Worm (Caenorhabditis elegans) whole organism, L4 larva: ENCODE measurements around the gene sel-8.

Experiments
- F26F4.8 ChIP-seq: fragments of 200-800 bp; sonication (Bioruptor generic); conservative IDR thresholded peaks from 2 replicates; pipeline ENCODE4 v1.3.6; 2022; ENCODE audit warnings: missing genetic modification characterization, missing compliant biosample characterization
- F37D6.2 ChIP-seq: sonication (generic microtip); optimal IDR thresholded peaks from 2 replicates; lab custom pipeline; 2016; ENCODE audit warnings: mild to moderate bottlenecking, missing genetic modification characterization, missing compliant biosample characterization
- F44E2.7 ChIP-seq: fragments of 200-800 bp; sonication (Bioruptor generic); IDR thresholded peaks from 2 replicates; pipeline ENCODE4 v2.1.2; 2022; ENCODE audit warnings: missing genetic modification characterization, missing compliant biosample characterization
- R02D3.7 ChIP-seq: fragments of 150-350 bp; sonication (generic microtip); optimal IDR thresholded peaks from 3 replicates; lab custom pipeline; 2014; ENCODE audit warnings: missing biosample characterization, missing genetic modification characterization
- Y5F2A.4 ChIP-seq: fragments of 200-800 bp; sonication (Bioruptor generic); optimal IDR thresholded peaks from 2 replicates; lab custom pipeline; 2018; ENCODE audit warnings: mild to moderate bottlenecking, missing genetic modification characterization, missing compliant biosample characterization
- ZK337.2 ChIP-seq: fragments of 200-800 bp; sonication (Bioruptor generic); IDR thresholded peaks from 2 replicates; pipeline ENCODE4 v1.3.6; 2022; ENCODE audit warnings: missing genetic modification reagents, missing genetic modification characterization, missing compliant biosample characterization
- ZK546.5 ChIP-seq, 2 experiments: sonication (generic microtip); optimal IDR thresholded peaks; 2 replicates each; lab custom pipeline; 2017; ENCODE audit warnings: missing biosample characterization in 2 of 2, missing genetic modification characterization in 2 of 2
- ceh-32 ChIP-seq: sonication (generic microtip); optimal IDR thresholded peaks from 2 replicates; lab custom pipeline; 2016; ENCODE audit warnings: mild to moderate bottlenecking, missing genetic modification characterization, missing compliant biosample characterization; ENCODE audit not compliant: poor library complexity
- ceh-62 ChIP-seq: sonication (generic microtip); optimal IDR thresholded peaks from 2 replicates; lab custom pipeline; 2017; ENCODE audit warnings: missing biosample characterization, missing genetic modification characterization
- ces-1 ChIP-seq: fragments of 150-350 bp; sonication (generic microtip); optimal IDR thresholded peaks from 4 replicates; lab custom pipeline; 2014; ENCODE audit warnings: missing biosample characterization, missing genetic modification reagents, missing genetic modification characterization
- cey-2 ChIP-seq: sonication (generic microtip); optimal IDR thresholded peaks from 3 replicates; lab custom pipeline; 2017; ENCODE audit warnings: missing genetic modification characterization, mild to moderate bottlenecking, missing compliant biosample characterization, antibody characterized with exemption, borderline replicate concordance; ENCODE audit not compliant: insufficient read depth
- ctbp-1 ChIP-seq: fragments of 200-800 bp; sonication (Bioruptor generic); IDR thresholded peaks from 2 replicates; pipeline ENCODE4 v1.3.6; 2022; ENCODE audit warnings: missing genetic modification reagents, missing genetic modification characterization, missing compliant biosample characterization
- daf-12 ChIP-seq: fragments of 150-350 bp; optimal IDR thresholded peaks from 2 replicates; lab custom pipeline; 2014; ENCODE audit warnings: missing biosample characterization, missing genetic modification reagents, missing genetic modification characterization
- daf-19 ChIP-seq: fragments of 200-800 bp; sonication (Bioruptor generic); conservative IDR thresholded peaks from 2 replicates; pipeline ENCODE4 v1.3.6; 2022; ENCODE audit warnings: missing genetic modification characterization, missing compliant biosample characterization
- daf-8 ChIP-seq: fragments of 200-800 bp; sonication (Bioruptor generic); IDR thresholded peaks from 2 replicates; pipeline ENCODE4 v1.3.6; 2022; ENCODE audit warnings: missing genetic modification characterization, missing compliant biosample characterization
- dmd-6 ChIP-seq: fragments of 200-800 bp; sonication (Bioruptor generic); IDR thresholded peaks from 2 replicates; pipeline ENCODE4 v1.3.6; 2022; ENCODE audit warnings: missing genetic modification reagents, missing genetic modification characterization, missing compliant biosample characterization
- duxl-1 ChIP-seq: sonication (generic microtip); optimal IDR thresholded peaks from 2 replicates; lab custom pipeline; 2016; ENCODE audit warnings: mild to moderate bottlenecking, missing genetic modification characterization, moderate library complexity, missing compliant biosample characterization; ENCODE audit not compliant: poor library complexity
- egl-27 ChIP-seq: sonication (generic microtip); optimal IDR thresholded peaks from 3 replicates; lab custom pipeline; 2017; ENCODE audit warnings: missing biosample characterization, missing genetic modification reagents, missing genetic modification characterization
- hif-1 ChIP-seq, 2 experiments: sonication (generic microtip); optimal IDR thresholded peaks; 2 replicates each; lab custom pipeline; 2016 to 2017; ENCODE audit warnings: missing compliant biosample characterization in 2 of 2, missing genetic modification characterization in 2 of 2, missing genetic modification reagents in 2 of 2, missing genotype in 2 of 2, mild to moderate bottlenecking in 1 of 2
- hlh-30 ChIP-seq: sonication (generic microtip); optimal IDR thresholded peaks from 2 replicates; lab custom pipeline; 2017; ENCODE audit warnings: antibody characterized with exemption, mild to moderate bottlenecking, missing genetic modification characterization, missing compliant biosample characterization; ENCODE audit not compliant: insufficient read depth
- hmg-1.1 ChIP-seq: fragments of 200-800 bp; sonication (Bioruptor generic); IDR thresholded peaks from 2 replicates; pipeline ENCODE4 v1.3.6; 2022; ENCODE audit warnings: missing genetic modification reagents, missing genetic modification characterization, missing compliant biosample characterization
- lim-7 ChIP-seq: fragments of 200-800 bp; sonication (Bioruptor generic); IDR thresholded peaks from 2 replicates; pipeline ENCODE4 v1.3.6; 2022; ENCODE audit warnings: missing genetic modification characterization, missing compliant biosample characterization
- lin-1 ChIP-seq: fragments of 200-800 bp; sonication (Bioruptor generic); IDR thresholded peaks from 2 replicates; pipeline ENCODE4 v1.3.6; 2022; ENCODE audit warnings: missing genetic modification reagents, missing genetic modification characterization, missing compliant biosample characterization
- lin-15B ChIP-seq: fragments of 150-350 bp; sonication (generic microtip); optimal IDR thresholded peaks from 3 replicates; lab custom pipeline; 2014; ENCODE audit warnings: missing biosample characterization, missing genetic modification characterization
- lin-29 ChIP-seq: fragments of 200-800 bp; sonication (Bioruptor generic); IDR thresholded peaks from 2 replicates; pipeline ENCODE4 v1.3.6; 2022; ENCODE audit warnings: missing genetic modification reagents, missing genetic modification characterization, missing compliant biosample characterization
- lin-38 ChIP-seq: fragments of 200-800 bp; sonication (Bioruptor generic); IDR thresholded peaks from 2 replicates; pipeline ENCODE4 v1.3.6; 2022; ENCODE audit warnings: missing genetic modification reagents, missing genetic modification characterization, missing compliant biosample characterization
- lir-3 ChIP-seq: sonication (generic microtip); optimal IDR thresholded peaks from 2 replicates; lab custom pipeline; 2016; ENCODE audit warnings: mild to moderate bottlenecking, missing genetic modification characterization, missing compliant biosample characterization
- lsy-2 ChIP-seq, 2 experiments: fragments of 150-350 bp in 1 of 2; sonication (generic microtip) in 1 of 2; optimal IDR thresholded peaks; 2 replicates each; lab custom pipeline; 2014 to 2017; ENCODE audit warnings: missing biosample characterization in 2 of 2, missing genetic modification characterization in 2 of 2
- mdl-1 ChIP-seq, 2 experiments: fragments of 150-350 bp in 1 of 2; sonication (generic microtip) in 1 of 2; optimal IDR thresholded peaks; 2 replicates each; lab custom pipeline; 2014 to 2017; ENCODE audit warnings: missing biosample characterization in 2 of 2, missing genetic modification characterization in 2 of 2
- mep-1 ChIP-seq: fragments of 150-350 bp; sonication (generic microtip); optimal IDR thresholded peaks from 3 replicates; lab custom pipeline; 2014; ENCODE audit warnings: missing biosample characterization, missing genetic modification characterization
- mes-2 ChIP-seq: sonication (generic microtip); optimal IDR thresholded peaks from 2 replicates; lab custom pipeline; 2016; ENCODE audit warnings: missing genotype, mild to moderate bottlenecking, missing genetic modification characterization, missing compliant biosample characterization; ENCODE audit not compliant: poor library complexity, severe bottlenecking
- nhr-10 ChIP-seq: fragments of 150-350 bp; optimal IDR thresholded peaks from 2 replicates; lab custom pipeline; 2014; ENCODE audit warnings: missing biosample characterization, missing genetic modification characterization
- nhr-11 ChIP-seq: fragments of 150-350 bp; optimal IDR thresholded peaks from 2 replicates; lab custom pipeline; 2014; ENCODE audit warnings: missing biosample characterization, missing genetic modification characterization
- nhr-237 ChIP-seq: sonication (generic microtip); optimal IDR thresholded peaks from 2 replicates; lab custom pipeline; 2017; ENCODE audit warnings: missing biosample characterization, missing genetic modification characterization
- nhr-28 ChIP-seq: fragments of 150-350 bp; optimal IDR thresholded peaks from 2 replicates; lab custom pipeline; 2014; ENCODE audit warnings: missing biosample characterization, missing genetic modification characterization
- nhr-41 ChIP-seq: fragments of 200-800 bp; sonication (Bioruptor generic); IDR thresholded peaks from 2 replicates; pipeline ENCODE4 v1.3.6; 2022; ENCODE audit warnings: missing genetic modification reagents, missing genetic modification characterization, missing compliant biosample characterization
- nhr-76 ChIP-seq: fragments of 150-350 bp; optimal IDR thresholded peaks from 2 replicates; lab custom pipeline; 2014; ENCODE audit warnings: missing biosample characterization, missing genetic modification characterization
- php-3 ChIP-seq: fragments of 200-800 bp; sonication (Bioruptor generic); IDR thresholded peaks from 2 replicates; pipeline ENCODE4 v1.3.6; 2022; ENCODE audit warnings: missing genetic modification reagents, missing genetic modification characterization, missing compliant biosample characterization
- rbr-2 ChIP-seq: sonication (generic microtip); optimal IDR thresholded peaks from 2 replicates; lab custom pipeline; 2016; ENCODE audit warnings: missing genotype, missing genetic modification characterization, missing compliant biosample characterization
- saeg-2 ChIP-seq: fragments of 200-800 bp; sonication (Bioruptor generic); IDR thresholded peaks from 2 replicates; pipeline ENCODE4 v1.3.6; 2022; ENCODE audit warnings: missing genetic modification reagents, missing genetic modification characterization, missing compliant biosample characterization
- sdz-12 ChIP-seq: fragments of 200-800 bp; sonication (Bioruptor generic); optimal IDR thresholded peaks from 2 replicates; lab custom pipeline; 2018; ENCODE audit warnings: mild to moderate bottlenecking, missing genetic modification characterization, missing compliant biosample characterization
- set-16 ChIP-seq: fragments of 200-800 bp; sonication (Bioruptor generic); IDR thresholded peaks from 2 replicates; pipeline ENCODE4 v1.3.6; 2022; ENCODE audit warnings: missing genetic modification reagents, missing genetic modification characterization, missing compliant biosample characterization
- snpc-4 ChIP-seq: fragments of 150-350 bp; optimal IDR thresholded peaks from 2 replicates; lab custom pipeline; 2014; ENCODE audit warnings: missing biosample characterization, missing genetic modification characterization
- spr-1 ChIP-seq: sonication (generic microtip); optimal IDR thresholded peaks from 2 replicates; lab custom pipeline; 2016; ENCODE audit warnings: mild to moderate bottlenecking, missing genetic modification characterization, missing compliant biosample characterization
- tag-97 ChIP-seq: fragments of 200-800 bp; sonication (Bioruptor generic); IDR thresholded peaks from 2 replicates; pipeline ENCODE4 v1.3.6; 2022; ENCODE audit warnings: missing genetic modification characterization, missing compliant biosample characterization
- unc-130 ChIP-seq: sonication (generic microtip); optimal IDR thresholded peaks from 2 replicates; lab custom pipeline; 2016; ENCODE audit warnings: missing genetic modification reagents, missing genetic modification characterization, missing compliant biosample characterization
- unc-62 ChIP-seq, 3 experiments: fragments of 150-350 bp in 1 of 3; sonication (generic microtip); optimal IDR thresholded peaks in 2 of 3; peaks in 1 of 3; 1 replicate in 1 of 3; 2 replicates in 2 of 3; lab custom pipeline; 2014 to 2017; ENCODE audit warnings: missing biosample characterization in 3 of 3, missing genetic modification characterization in 3 of 3, missing genetic modification reagents in 3 of 3, missing genotype in 1 of 3

Gene sel-8

ce11 chrIII:3620652-3621051 lies 6.3 kb downstream of the sel-8 start:
- TF ChIP-seq lsy-2 (tag; optimal IDR thresholded peaks at IDR 0.05; lab: Kevin White, UChicago) (peak in 1 of 2 experiments; percentile 35), hmg-1.1 (GFP tag; lab: Robert Waterston, UW) (peak; percentile 53), mes-2 (tag; lab: Kevin White, UChicago) (peak; percentile 38), mep-1 (tag; lab: Kevin White, UChicago) (peak; percentile 29), unc-62 (GFP tag; optimal IDR thresholded peaks at IDR 0.05 in 1 of 2; lab: Kevin White, UChicago) (peak in 1 of 2 experiments; percentile 91), unc-62 (tag; optimal IDR thresholded peaks at IDR 0.05; lab: Kevin White, UChicago) (no peak), set-16 (0 out of 2 replicates have a peak, but pooled peaks have one; percentile 16), rbr-2 (tag; lab: Kevin White, UChicago) (peak; percentile 62), ctbp-1 (GFP tag; lab: Robert Waterston, UW) (no peak), ceh-32 (no peak)
- TF ChIP-seq, all 104 proteins: peak for 7

- TF ChIP-seq F37D6.2 (tag; lab: Kevin White, UChicago) (no peak), php-3 (GFP tag; lab: Robert Waterston, UW) (no peak), Y5F2A.4 (no peak), lim-7 (GFP tag; lab: Robert Waterston, UW) (no peak), sdz-12 (GFP tag; lab: Kevin White, UChicago) (no peak), ceh-62 (tag; lab: Kevin White, UChicago) (no peak), R02D3.7 (no peak), hlh-30 (tag; lab: Kevin White, UChicago) (peak; percentile 22), dmd-6 (peak; percentile 34; the same call in 1 of the 2 replicates), cey-2 (tag; lab: Kevin White, UChicago) (no peak), duxl-1 (no peak), lin-1 (GFP tag; lab: Robert Waterston, UW) (no peak), snpc-4 (tag; lab: Kevin White, UChicago) (no peak), ZK337.2 (no peak), daf-12 (tag; lab: Kevin White, UChicago) (no peak), ces-1 (GFP tag; lab: Kevin White, UChicago) (no peak), nhr-10 (tag; lab: Kevin White, UChicago) (no peak), daf-19 (GFP tag; lab: Robert Waterston, UW) (no peak), tag-97 (GFP tag; lab: Robert Waterston, UW) (no peak), nhr-41 (GFP tag; lab: Robert Waterston, UW) (no peak), unc-130 (GFP tag; lab: Kevin White, UChicago) (no peak), egl-27 (tag; lab: Kevin White, UChicago) (no peak), ceh-32 (no peak), lin-38 (no peak), unc-62 (GFP tag; optimal IDR thresholded peaks at IDR 0.05 in 1 of 2; lab: Kevin White, UChicago) (peak in 1 of 2 experiments; percentile 90), unc-62 (tag; optimal IDR thresholded peaks at IDR 0.05; lab: Kevin White, UChicago) (no peak), lin-29 (GFP tag; lab: Robert Waterston, UW) (no peak), mdl-1 (tag; optimal IDR thresholded peaks at IDR 0.05; lab: Kevin White, UChicago) (peak in 1 of 2 experiments; percentile 43), nhr-76 (no peak), lir-3 (tag; lab: Kevin White, UChicago) (no peak), lin-15B (no peak), saeg-2 (GFP tag; lab: Robert Waterston, UW) (no peak), F26F4.8 (GFP tag; lab: Robert Waterston, UW) (no peak), nhr-237 (tag; lab: Kevin White, UChicago) (no peak), F44E2.7 (no peak), ZK546.5 (tag; optimal IDR thresholded peaks at IDR 0.05; lab: Kevin White, UChicago) (no peak), nhr-11 (tag; lab: Kevin White, UChicago) (no peak), nhr-28 (tag; lab: Kevin White, UChicago) (peak; percentile 63), spr-1 (tag; lab: Kevin White, UChicago) (no peak), mes-2 (tag; lab: Kevin White, UChicago) (peak; percentile 36), daf-8 (no peak), hif-1 (tag; optimal IDR thresholded peaks at IDR 0.05; lab: Kevin White, UChicago) (no peak)
These were observed 7.2 kb downstream of the sel-8 start for ce11 chrIII:3619621-3620261.
